Fruit fly (Drosophila melanogaster) whole organism, pupa: Measurements from ENCODE around the gene Sfp24Ba.
A peak's percentile ranks its signal among the peaks of the same experiment; 100 is the strongest.

Experiments
- CG10348 ChIP-seq: fragments of 200-800 bp; sonication (Bioruptor generic); IDR thresholded peaks from 2 replicates; pipeline ENCODE4 v1.3.6; 2022; ENCODE audit warnings: missing biosample characterization, missing genetic modification characterization
- CG12605 ChIP-seq: fragments of 200-800 bp; sonication (Bioruptor generic); IDR thresholded peaks from 2 replicates; pipeline ENCODE4 v1.3.6; 2022; ENCODE audit warnings: missing biosample characterization, missing genetic modification characterization
- CG13204 ChIP-seq: fragments of 200-800 bp; sonication (Bioruptor generic); optimal IDR thresholded peaks from 2 replicates; lab custom pipeline; 2018; ENCODE audit warnings: missing biosample characterization, mild to moderate bottlenecking, missing genetic modification characterization, moderate library complexity
- CG14655 ChIP-seq: fragments of 200-800 bp; sonication (Bioruptor generic); optimal IDR thresholded peaks from 3 replicates; lab custom pipeline; 2017; ENCODE audit warnings: mild to moderate bottlenecking, missing biosample characterization, missing genetic modification reagents, missing genetic modification characterization
- CG15710 ChIP-seq: fragments of 200-800 bp; sonication (Bioruptor generic); optimal IDR thresholded peaks from 2 replicates; lab custom pipeline; 2018; ENCODE audit warnings: missing biosample characterization, mild to moderate bottlenecking, missing genetic modification characterization, moderate library complexity
- CG17806 ChIP-seq: fragments of 200-800 bp; sonication (Bioruptor generic); optimal IDR thresholded peaks from 2 replicates; lab custom pipeline; 2018; ENCODE audit warnings: missing biosample characterization, mild to moderate bottlenecking, missing genetic modification characterization, moderate library complexity
- CG32121 ChIP-seq: fragments of 200-800 bp; sonication (Bioruptor generic); IDR thresholded peaks from 2 replicates; pipeline ENCODE4 v1.3.6; 2022; ENCODE audit warnings: missing biosample characterization, missing genetic modification characterization
- CG34367 ChIP-seq: fragments of 200-800 bp; sonication (Bioruptor generic); optimal IDR thresholded peaks from 2 replicates; lab custom pipeline; 2018; ENCODE audit warnings: missing biosample characterization, mild to moderate bottlenecking, missing genetic modification characterization
- CG4496 ChIP-seq: fragments of 200-800 bp; sonication (Bioruptor generic); IDR thresholded peaks from 3 replicates; pipeline ENCODE4 v1.3.6; 2022; ENCODE audit warnings: missing biosample characterization, missing genetic modification characterization
- CG8159 ChIP-seq: fragments of 200-800 bp; sonication (Bioruptor generic); optimal IDR thresholded peaks from 3 replicates; lab custom pipeline; 2018; ENCODE audit warnings: missing biosample characterization, mild to moderate bottlenecking, missing genetic modification characterization, moderate library complexity
- CG8301 ChIP-seq: fragments of 200-800 bp; sonication (Bioruptor generic); optimal IDR thresholded peaks from 2 replicates; lab custom pipeline; 2018; ENCODE audit warnings: missing biosample characterization, mild to moderate bottlenecking, missing genetic modification characterization
- CG9948 ChIP-seq: fragments of 200-800 bp; sonication (Bioruptor generic); optimal IDR thresholded peaks from 2 replicates; lab custom pipeline; 2018; ENCODE audit warnings: missing biosample characterization, mild to moderate bottlenecking, missing genetic modification characterization, moderate library complexity
- D1 ChIP-seq: fragments of 200-800 bp; sonication (Bioruptor generic); optimal IDR thresholded peaks from 2 replicates; lab custom pipeline; 2018; ENCODE audit warnings: missing biosample characterization, mild to moderate bottlenecking, missing genetic modification characterization, moderate library complexity
- EcR ChIP-seq: fragments of 200-800 bp; sonication (Bioruptor generic); optimal IDR thresholded peaks from 3 replicates; lab custom pipeline; 2019; ENCODE audit warnings: missing biosample characterization, missing genetic modification characterization, mild to moderate bottlenecking, moderate library complexity, missing genetic modification reagents
- Ets98B ChIP-seq: fragments of 200-800 bp; sonication (Bioruptor generic); IDR thresholded peaks from 2 replicates; pipeline ENCODE4 v1.3.6; 2022; ENCODE audit warnings: missing biosample characterization, missing genetic modification characterization
- Pif1A ChIP-seq: fragments of 200-800 bp; sonication (Bioruptor generic); optimal IDR thresholded peaks from 3 replicates; lab custom pipeline; 2016; ENCODE audit warnings: missing biosample characterization, missing genetic modification characterization
- Pif1B ChIP-seq: fragments of 200-800 bp; sonication (Bioruptor generic); optimal IDR thresholded peaks from 3 replicates; lab custom pipeline; 2016; ENCODE audit warnings: missing biosample characterization, missing genetic modification characterization
- Snoo ChIP-seq: fragments of 200-800 bp; sonication (Bioruptor generic); optimal IDR thresholded peaks from 3 replicates; lab custom pipeline; 2017; ENCODE audit warnings: missing biosample characterization, mild to moderate bottlenecking, missing genetic modification characterization, inconsistent platforms
- fd96Ca ChIP-seq: fragments of 200-800 bp; sonication (Bioruptor generic); IDR thresholded peaks from 3 replicates; pipeline ENCODE4 v1.3.6; 2022; ENCODE audit warnings: missing biosample characterization, missing genetic modification characterization
- gl ChIP-seq: fragments of 200-800 bp; sonication (Bioruptor generic); optimal IDR thresholded peaks from 2 replicates; lab custom pipeline; 2018; ENCODE audit warnings: missing biosample characterization, mild to moderate bottlenecking, missing genetic modification characterization
- rn ChIP-seq: fragments of 200-800 bp; sonication (Bioruptor generic); IDR thresholded peaks from 2 replicates; pipeline ENCODE4 v1.3.6; 2022; ENCODE audit warnings: missing biosample characterization, missing genetic modification characterization

Sfp24Ba gene

dm6 chr2L:3645339-3645738 is 23.0 kb downstream of the Sfp24Ba start:
- peak; percentile 49; the same call in 1 of the 3 replicates for TF ChIP-seq fd96Ca (GFP tag; lab: Robert Waterston, UW)
- no peak for TF ChIP-seq CG8159 (tag; lab: Kevin White, UChicago)
- TF ChIP-seq Pif1B (GFP tag; lab: Kevin White, UChicago), result peak; percentile 22
- peak; percentile 18 for TF ChIP-seq CG9948 (tag; lab: Kevin White, UChicago)
- no peak for TF ChIP-seq EcR (GFP tag; lab: Kevin White, UChicago)
- TF ChIP-seq D1, result no peak
- TF ChIP-seq Snoo, result no peak
- no peak for TF ChIP-seq rn (GFP tag; lab: Robert Waterston, UW)
- TF ChIP-seq CG15710 (tag; lab: Kevin White, UChicago), result no peak
- peak; percentile 73 for TF ChIP-seq CG8301
- TF ChIP-seq CG17806 (tag; lab: Kevin White, UChicago), result peak; percentile 19
- no peak for TF ChIP-seq CG10348
- no peak for TF ChIP-seq CG13204 (GFP tag; lab: Kevin White, UChicago)
- TF ChIP-seq Pif1A (GFP tag; lab: Kevin White, UChicago), result peak; percentile 47
- peak; percentile 49; the same call in 1 of the 3 replicates for TF ChIP-seq CG4496
- no peak for TF ChIP-seq CG34367 (tag; lab: Kevin White, UChicago)
- peak; percentile 49 for TF ChIP-seq Ets98B (GFP tag; lab: Robert Waterston, UW)
- TF ChIP-seq CG14655 (GFP tag; lab: Kevin White, UChicago), result peak; percentile 71
- no peak for TF ChIP-seq CG12605 (GFP tag; lab: Robert Waterston, UW)
- TF ChIP-seq, all 21 proteins: peak for 9

dm6 chr2L:3642148-3642920 is 26.0 kb downstream of the Sfp24Ba start:
- TF ChIP-seq EcR (GFP tag; lab: Kevin White, UChicago), result peak; percentile 51
- TF ChIP-seq rn (GFP tag; lab: Robert Waterston, UW), result no peak
- TF ChIP-seq CG4496, result no peak
- no peak for TF ChIP-seq Pif1A (GFP tag; lab: Kevin White, UChicago)

- no peak for TF ChIP-seq CG13204 (GFP tag; lab: Kevin White, UChicago)
- no peak for TF ChIP-seq Pif1A (GFP tag; lab: Kevin White, UChicago)
- no peak for TF ChIP-seq CG10348
- TF ChIP-seq Ets98B (GFP tag; lab: Robert Waterston, UW), result no peak
- TF ChIP-seq D1, result no peak
- TF ChIP-seq CG9948 (tag; lab: Kevin White, UChicago), result no peak
- TF ChIP-seq CG14655 (GFP tag; lab: Kevin White, UChicago), result no peak
- no peak for TF ChIP-seq CG12605 (GFP tag; lab: Robert Waterston, UW)
- no peak for TF ChIP-seq CG34367 (tag; lab: Kevin White, UChicago)
- TF ChIP-seq EcR (GFP tag; lab: Kevin White, UChicago), result no peak
- no peak for TF ChIP-seq CG32121 (GFP tag; lab: Robert Waterston, UW)
- TF ChIP-seq CG4496, result no peak
- no peak for TF ChIP-seq CG17806 (tag; lab: Kevin White, UChicago)
- no peak for TF ChIP-seq Snoo
- TF ChIP-seq rn (GFP tag; lab: Robert Waterston, UW), result no peak
- no peak for TF ChIP-seq gl (tag; lab: Kevin White, UChicago)
- TF ChIP-seq CG15710 (tag; lab: Kevin White, UChicago), result no peak
- TF ChIP-seq, all 21 proteins: peak for 0
Measured at dm6 chr2L:3640952-3641351, 27.4 kb downstream of the Sfp24Ba start.

- TF ChIP-seq CG8301 (no peak), Ets98B (GFP tag; lab: Robert Waterston, UW) (peak; percentile 23; the same call in 1 of the 2 replicates), EcR (GFP tag; lab: Kevin White, UChicago) (peak; percentile 85), fd96Ca (GFP tag; lab: Robert Waterston, UW) (peak; percentile 58; the same call in 1 of the 3 replicates), D1 (no peak), CG8159 (tag; lab: Kevin White, UChicago) (peak; percentile 7), CG12605 (GFP tag; lab: Robert Waterston, UW) (peak; percentile 14; the same call in 1 of the 2 replicates), CG32121 (GFP tag; lab: Robert Waterston, UW) (no peak; the same call in 1 of the 2 replicates), CG13204 (GFP tag; lab: Kevin White, UChicago) (peak; percentile 87)
Measured at dm6 chr2L:3639924-3640323, 28.4 kb downstream of the Sfp24Ba start.

- TF ChIP-seq CG15710 (tag; lab: Kevin White, UChicago) (no peak), Ets98B (GFP tag; lab: Robert Waterston, UW) (peak; percentile 49; the same call in 1 of the 2 replicates), CG14655 (GFP tag; lab: Kevin White, UChicago) (no peak), CG9948 (tag; lab: Kevin White, UChicago) (no peak), Snoo (no peak), CG32121 (GFP tag; lab: Robert Waterston, UW) (peak; percentile 58), CG8301 (peak; percentile 5), CG8159 (tag; lab: Kevin White, UChicago) (no peak), Pif1A (GFP tag; lab: Kevin White, UChicago) (no peak), CG34367 (tag; lab: Kevin White, UChicago) (no peak), CG10348 (no peak), CG4496 (peak; percentile 45; the same call in 1 of the 3 replicates), Pif1B (GFP tag; lab: Kevin White, UChicago) (no peak), fd96Ca (GFP tag; lab: Robert Waterston, UW) (no peak), D1 (no peak), gl (tag; lab: Kevin White, UChicago) (no peak), EcR (GFP tag; lab: Kevin White, UChicago) (no peak), CG13204 (GFP tag; lab: Kevin White, UChicago) (no peak), CG12605 (GFP tag; lab: Robert Waterston, UW) (no peak), rn (GFP tag; lab: Robert Waterston, UW) (0 out of 2 replicates have a peak, but pooled peaks have one; percentile 14), CG17806 (tag; lab: Kevin White, UChicago) (no peak)
Measured at dm6 chr2L:3635444-3635843, 32.9 kb downstream of the Sfp24Ba start.
